Worm (Caenorhabditis elegans) whole organism, L3 larva: ENCODE results near the gene clec-221.

Experiments
- R02D3.7 ChIP-seq: fragments of 150-350 bp; optimal IDR thresholded peaks from 2 replicates; lab custom pipeline; 2014; ENCODE audit warnings: missing biosample characterization, missing genetic modification characterization
- ZK546.5 ChIP-seq: sonication (generic microtip); optimal IDR thresholded peaks from 2 replicates; lab custom pipeline; 2017; ENCODE audit warnings: missing biosample characterization, missing genetic modification characterization
- ama-1 ChIP-seq: fragments of 150-350 bp; optimal IDR thresholded peaks from 2 replicates; lab custom pipeline; 2018
- ceh-28 ChIP-seq: fragments of 150-350 bp; optimal IDR thresholded peaks from 2 replicates; lab custom pipeline; 2014; ENCODE audit warnings: missing biosample characterization, missing genetic modification reagents, missing genetic modification characterization
- daf-12 ChIP-seq: fragments of 150-350 bp; optimal IDR thresholded peaks from 2 replicates; lab custom pipeline; 2014; ENCODE audit warnings: missing biosample characterization, missing genetic modification reagents, missing genetic modification characterization
- egl-5 ChIP-seq: fragments of 150-350 bp; optimal IDR thresholded peaks from 2 replicates; lab custom pipeline; 2017; ENCODE audit warnings: missing biosample characterization, missing genetic modification reagents, missing genetic modification characterization, inconsistent platforms
- elt-1 ChIP-seq: fragments of 150-350 bp; optimal IDR thresholded peaks from 2 replicates; lab custom pipeline; 2014; ENCODE audit warnings: missing biosample characterization, missing genetic modification characterization
- elt-2 ChIP-seq: sonication (generic microtip); optimal IDR thresholded peaks from 2 replicates; lab custom pipeline; 2016; ENCODE audit warnings: missing genetic modification reagents, mild to moderate bottlenecking, missing genetic modification characterization, missing compliant biosample characterization
- elt-3 ChIP-seq, 3 experiments: fragments of 150-350 bp in 1 of 3; sonication (generic microtip) in 2 of 3; optimal IDR thresholded peaks; 2 replicates in 2 of 3; 4 replicates in 1 of 3; lab custom pipeline; 2014 to 2017; ENCODE audit warnings: missing biosample characterization in 3 of 3, missing genetic modification characterization in 3 of 3
- fkh-10 ChIP-seq: sonication (generic microtip); optimal IDR thresholded peaks from 2 replicates; lab custom pipeline; 2017; ENCODE audit warnings: missing biosample characterization, missing genetic modification reagents, missing genetic modification characterization
- fkh-2 ChIP-seq: fragments of 150-350 bp; optimal IDR thresholded peaks from 2 replicates; lab custom pipeline; 2014; ENCODE audit warnings: missing biosample characterization, missing genetic modification reagents, missing genetic modification characterization
- fos-1 ChIP-seq: fragments of 150-350 bp; optimal IDR thresholded peaks from 2 replicates; lab custom pipeline; 2014; ENCODE audit warnings: missing biosample characterization, missing genetic modification characterization
- hmg-11 ChIP-seq: sonication (generic microtip); optimal IDR thresholded peaks from 2 replicates; lab custom pipeline; 2016; ENCODE audit warnings: missing genetic modification characterization, missing compliant biosample characterization
- jun-1 ChIP-seq: fragments of 150-350 bp; optimal IDR thresholded peaks from 2 replicates; lab custom pipeline; 2014; ENCODE audit warnings: missing biosample characterization, missing genetic modification reagents, missing genetic modification characterization
- lin-15B ChIP-seq: fragments of 150-350 bp; optimal IDR thresholded peaks from 2 replicates; lab custom pipeline; 2014; ENCODE audit warnings: missing biosample characterization, missing genetic modification characterization
- lin-39 ChIP-seq: fragments of 150-350 bp; optimal IDR thresholded peaks from 2 replicates; lab custom pipeline; 2018; ENCODE audit warnings: missing biosample characterization, missing genetic modification reagents, missing genetic modification characterization
- lsy-12 ChIP-seq: sonication (generic microtip); optimal IDR thresholded peaks from 2 replicates; lab custom pipeline; 2016; ENCODE audit warnings: mild to moderate bottlenecking, missing genetic modification characterization, missing compliant biosample characterization
- mml-1 ChIP-seq: fragments of 150-350 bp; sonication (generic microtip); optimal IDR thresholded peaks from 3 replicates; lab custom pipeline; 2014; ENCODE audit warnings: missing biosample characterization, missing genetic modification characterization
- nhr-11 ChIP-seq: fragments of 150-350 bp; optimal IDR thresholded peaks from 2 replicates; lab custom pipeline; 2014; ENCODE audit warnings: missing biosample characterization, missing genetic modification characterization
- nhr-12 ChIP-seq: fragments of 150-350 bp; optimal IDR thresholded peaks from 2 replicates; lab custom pipeline; 2014; ENCODE audit warnings: missing biosample characterization, missing genetic modification characterization
- nhr-23 ChIP-seq: fragments of 150-350 bp; optimal IDR thresholded peaks from 2 replicates; lab custom pipeline; 2014; ENCODE audit warnings: missing biosample characterization, missing genetic modification reagents, missing genetic modification characterization
- nhr-237 ChIP-seq: fragments of 150-350 bp; optimal IDR thresholded peaks from 2 replicates; lab custom pipeline; 2014; ENCODE audit warnings: missing biosample characterization, missing genetic modification characterization
- nhr-25 ChIP-seq: sonication (generic microtip); optimal IDR thresholded peaks from 2 replicates; lab custom pipeline; 2017; ENCODE audit warnings: missing biosample characterization, missing genetic modification characterization
- nhr-43 ChIP-seq: sonication (generic microtip); optimal IDR thresholded peaks from 2 replicates; lab custom pipeline; 2016; ENCODE audit warnings: mild to moderate bottlenecking, missing genetic modification characterization, missing compliant biosample characterization; ENCODE audit not compliant: poor library complexity, severe bottlenecking
- nhr-67 ChIP-seq: fragments of 150-350 bp; optimal IDR thresholded peaks from 2 replicates; lab custom pipeline; 2014; ENCODE audit warnings: missing biosample characterization, missing genetic modification characterization
- pha-4 ChIP-seq: fragments of 150-350 bp; optimal IDR thresholded peaks from 2 replicates; lab custom pipeline; 2014; ENCODE audit warnings: missing biosample characterization, missing genetic modification reagents, missing genetic modification characterization
- pqm-1 ChIP-seq: fragments of 150-350 bp; optimal IDR thresholded peaks from 2 replicates; lab custom pipeline; 2017; ENCODE audit warnings: missing biosample characterization, missing genetic modification characterization, inconsistent platforms
- sea-2 ChIP-seq: fragments of 150-350 bp; sonication (generic microtip); optimal IDR thresholded peaks from 4 replicates; lab custom pipeline; 2014; ENCODE audit warnings: missing biosample characterization, missing genetic modification reagents, missing genetic modification characterization
- snpc-4 ChIP-seq: fragments of 150-350 bp; optimal IDR thresholded peaks from 2 replicates; lab custom pipeline; 2014; ENCODE audit warnings: missing biosample characterization, missing genetic modification characterization
- tbx-2 ChIP-seq: sonication (generic microtip); optimal IDR thresholded peaks from 2 replicates; lab custom pipeline; 2016; ENCODE audit warnings: mild to moderate bottlenecking, missing genetic modification characterization, missing compliant biosample characterization
- unc-62 ChIP-seq: fragments of 150-350 bp; sonication (generic microtip); optimal IDR thresholded peaks from 4 replicates; lab custom pipeline; 2014; ENCODE audit warnings: missing biosample characterization, missing genetic modification reagents, missing genetic modification characterization
- zag-1 ChIP-seq: fragments of 150-350 bp; optimal IDR thresholded peaks from 2 replicates; lab custom pipeline; 2014; ENCODE audit warnings: missing biosample characterization, missing genetic modification characterization
- ztf-11 ChIP-seq: fragments of 150-350 bp; optimal IDR thresholded peaks from 2 replicates; lab custom pipeline; 2014; ENCODE audit warnings: missing biosample characterization, missing genetic modification characterization
- ztf-4 ChIP-seq: fragments of 150-350 bp; optimal IDR thresholded peaks from 2 replicates; lab custom pipeline; 2014; ENCODE audit warnings: missing biosample characterization, missing genetic modification characterization

The clec-221 gene

ce11 chrV:10939990-10940570 lies 14.2 kb downstream of the clec-221 start:
- TF ChIP-seq nhr-23 (tag; lab: Kevin White, UChicago) (peak; percentile 36), nhr-67 (tag; lab: Kevin White, UChicago) (no peak), nhr-25 (tag; lab: Kevin White, UChicago) (peak; percentile 8), ztf-11 (tag; lab: Kevin White, UChicago) (no peak), nhr-43 (tag; lab: Kevin White, UChicago) (peak; percentile 85), fos-1 (tag; lab: Kevin White, UChicago) (peak; percentile 20), nhr-237 (tag; lab: Kevin White, UChicago) (no peak), R02D3.7 (no peak), tbx-2 (tag; lab: Kevin White, UChicago) (no peak), lsy-12 (no peak), pqm-1 (tag; lab: Kevin White, UChicago) (no peak), sea-2 (GFP tag; lab: Kevin White, UChicago) (no peak)

ce11 chrV:10938739-10939138 lies 15.5 kb downstream of the clec-221 start, which contains the start of gene F17C11.11:
Gene F17C11.11, minus strand, starts transcription at chrV:10938817.
- no peak for TF ChIP-seq R02D3.7
- peak; percentile 77 for TF ChIP-seq elt-2 (tag; lab: Kevin White, UChicago)
- TF ChIP-seq pha-4 (tag; lab: Kevin White, UChicago) = peak; percentile 6
- TF ChIP-seq elt-1 (tag; lab: Kevin White, UChicago) = no peak
- peak; percentile 62 for TF ChIP-seq pqm-1 (tag; lab: Kevin White, UChicago)
- TF ChIP-seq nhr-23 (tag; lab: Kevin White, UChicago) = peak; percentile 4

- TF ChIP-seq lin-39 (no peak), ztf-11 (tag; lab: Kevin White, UChicago) (no peak), nhr-67 (tag; lab: Kevin White, UChicago) (no peak), elt-3 (tag; optimal IDR thresholded peaks at IDR 0.05; lab: Kevin White, UChicago) (no peak), snpc-4 (no peak), egl-5 (tag; lab: Kevin White, UChicago) (no peak), fkh-10 (GFP tag; lab: Kevin White, UChicago) (peak; percentile 85), nhr-12 (tag; lab: Kevin White, UChicago) (no peak), hmg-11 (no peak), nhr-11 (peak; percentile 37), nhr-23 (tag; lab: Kevin White, UChicago) (peak; percentile 58), R02D3.7 (no peak), ama-1 (no peak), pqm-1 (tag; lab: Kevin White, UChicago) (no peak), lin-15B (tag; lab: Kevin White, UChicago) (no peak), nhr-43 (tag; lab: Kevin White, UChicago) (peak; percentile 42), elt-2 (tag; lab: Kevin White, UChicago) (no peak), ZK546.5 (no peak), ceh-28 (tag; lab: Kevin White, UChicago) (no peak), daf-12 (no peak), jun-1 (no peak)
Observed at ce11 chrV:10937294-10937693, 16.9 kb downstream of the clec-221 start.

ce11 chrV:10936681-10937080 lies 17.6 kb downstream of the clec-221 start, which contains the start of gene F17C11.12:
Gene F17C11.12, minus strand, starts transcription at chrV:10936920.
- TF ChIP-seq nhr-23 (tag; lab: Kevin White, UChicago) = no peak
- peak; percentile 91 for TF ChIP-seq elt-2 (tag; lab: Kevin White, UChicago)
- TF ChIP-seq ztf-11 (tag; lab: Kevin White, UChicago) = no peak
- TF ChIP-seq unc-62 (GFP tag; lab: Kevin White, UChicago) = no peak
- no peak for TF ChIP-seq sea-2 (GFP tag; lab: Kevin White, UChicago)
- TF ChIP-seq fos-1 (tag; lab: Kevin White, UChicago) = no peak
- no peak for TF ChIP-seq tbx-2 (tag; lab: Kevin White, UChicago)
- TF ChIP-seq mml-1 (tag; lab: Kevin White, UChicago) = no peak
- no peak for TF ChIP-seq ztf-4
- peak; percentile 86 for TF ChIP-seq pqm-1 (tag; lab: Kevin White, UChicago)

ce11 chrV:10932411-10932810 lies 21.8 kb downstream of the clec-221 start, which contains the start of gene F58B4.5:
Gene F58B4.5, plus strand, starts transcription at chrV:10932693.
- TF ChIP-seq elt-2 (tag; lab: Kevin White, UChicago) = peak; percentile 94
- TF ChIP-seq fkh-2 (tag; lab: Kevin White, UChicago) = no peak
- TF ChIP-seq jun-1 = no peak
- TF ChIP-seq zag-1 (tag; lab: Kevin White, UChicago) = no peak
- TF ChIP-seq lin-39 = no peak
- TF ChIP-seq pqm-1 (tag; lab: Kevin White, UChicago) = peak; percentile 29
